Fruit fly (Drosophila melanogaster): ENCODE data around the gene Cds.
A peak's percentile ranks its signal among the peaks of the same experiment; 100 is the strongest.

The Cds gene

DNA sequence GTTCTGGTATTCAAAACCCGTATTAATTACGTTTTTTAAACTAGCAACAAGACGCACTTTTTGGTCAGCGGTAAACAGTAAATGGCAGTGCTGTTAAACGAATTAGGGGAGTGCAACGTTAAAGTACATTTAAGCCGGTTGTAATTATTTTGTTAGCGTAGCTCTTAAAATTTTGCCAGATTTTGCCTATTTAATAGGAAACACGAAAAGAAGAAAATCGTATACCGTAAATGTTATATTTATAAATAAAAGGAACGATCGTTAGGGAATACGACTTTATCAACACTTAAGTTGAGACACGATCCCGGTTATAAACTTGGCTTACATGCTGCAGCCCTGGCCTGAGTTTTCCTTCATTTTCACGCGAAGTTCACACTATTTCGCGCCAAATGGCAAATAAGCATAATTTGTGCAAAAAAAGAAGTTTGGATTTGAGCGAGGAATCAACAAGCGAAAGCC is 9.9 kb downstream of the Cds start, which contains the start of the genes Setx and mus301 (continued):
- TF ChIP-seq CG12769 (tag; optimal IDR thresholded peaks at IDR 0.05) (no peak), insv (GFP tag; optimal IDR thresholded peaks at IDR 0.05) (peak in 1 of 2 experiments; percentile 51), CG7745 (tag; optimal IDR thresholded peaks at IDR 0.05) (no peak), nerfin-1 (tag; optimal IDR thresholded peaks at IDR 0.05) (peak; percentile 62), fd3F (GFP tag; optimal IDR thresholded peaks at IDR 0.05) (peak; percentile 63), B-H1 (GFP tag; IDR thresholded peaks at IDR 0.05) (peak; percentile 58; the same call in 2 of the 3 replicates), Rx (GFP tag; IDR thresholded peaks at IDR 0.05) (peak; percentile 12; the same call in 1 of the 2 replicates), CG6813 (GFP tag; optimal IDR thresholded peaks at IDR 0.05) (no peak), ara (GFP tag; IDR thresholded peaks at IDR 0.05) (peak; percentile 59; the same call in 1 of the 2 replicates), CG10654 (GFP tag; optimal IDR thresholded peaks at IDR 0.05) (peak; percentile 80), CG3726 (GFP tag; IDR thresholded peaks at IDR 0.05) (no peak), CG2889 (GFP tag; IDR thresholded peaks at IDR 0.05) (peak; percentile 44; the same call in 1 of the 3 replicates), CG10209 (GFP tag; optimal IDR thresholded peaks at IDR 0.05) (peak; percentile 79), CG3163 (GFP tag; optimal IDR thresholded peaks at IDR 0.05) (peak; percentile 51), Nf-YA (GFP tag; IDR thresholded peaks at IDR 0.05) (no peak), H2.0 (GFP tag; IDR thresholded peaks at IDR 0.05) (peak; percentile 62), Hr78 (GFP tag; optimal IDR thresholded peaks at IDR 0.05) (no peak), disco-r (GFP tag; optimal IDR thresholded peaks at IDR 0.05) (peak; percentile 64), vfl (GFP tag; optimal IDR thresholded peaks at IDR 0.05) (peak; percentile 90), CG30020 (tag; optimal IDR thresholded peaks at IDR 0.05) (no peak), Hr3 (GFP tag; optimal IDR thresholded peaks at IDR 0.05) (peak; percentile 85), CG16779 (GFP tag; IDR thresholded peaks at IDR 0.05) (no peak), bsh (GFP tag; optimal IDR thresholded peaks at IDR 0.05) (peak in 1 of 2 experiments; percentile 71), CG18764 (GFP tag; optimal IDR thresholded peaks at IDR 0.05) (peak; percentile 79), ttk (GFP tag; IDR thresholded peaks at IDR 0.05) (peak; percentile 54; the same call in 1 of the 2 replicates), Nf-YC (tag; optimal IDR thresholded peaks at IDR 0.05) (no peak), lola (GFP tag; optimal IDR thresholded peaks at IDR 0.05) (peak in 1 of 3 experiments; percentile 74), CG15601 (tag; optimal IDR thresholded peaks at IDR 0.05) (peak; percentile 75), CG4360 (GFP tag; IDR thresholded peaks at IDR 0.05) (no peak), kay (GFP tag; optimal IDR thresholded peaks at IDR 0.05) (peak; percentile 65), Aef1 (GFP tag; IDR thresholded peaks at IDR 0.05) (peak; percentile 75), PHDP (tag; optimal IDR thresholded peaks at IDR 0.05) (no peak), Atf6 (GFP tag; IDR thresholded peaks at IDR 0.05) (peak; percentile 68), row (GFP tag; IDR thresholded peaks at IDR 0.05) (peak; percentile 68), CG9437 (GFP tag; optimal IDR thresholded peaks at IDR 0.05) (peak; percentile 87), sens-2 (GFP tag; IDR thresholded peaks at IDR 0.05) (no peak; the same call in 1 of the 2 replicates), Vsx1 (GFP tag; optimal IDR thresholded peaks at IDR 0.05) (no peak), CG5180 (GFP tag; optimal IDR thresholded peaks at IDR 0.05) (no peak), knrl (GFP tag; IDR thresholded peaks at IDR 0.05; ENCODE audit: partially characterized antibody) (peak; percentile 50; the same call in 2 of the 3 replicates), CG7372 (GFP tag; IDR thresholded peaks at IDR 0.05) (peak; percentile 80), schlank (tag; optimal IDR thresholded peaks at IDR 0.05) (peak; percentile 23), emc (GFP tag; optimal IDR thresholded peaks at IDR 0.05) (peak; percentile 71), Deaf1 (tag; optimal IDR thresholded peaks at IDR 0.05) (no peak), ERR (GFP tag; optimal IDR thresholded peaks at IDR 0.05) (peak; percentile 60), zen2 (GFP tag; IDR thresholded peaks at IDR 0.05; ENCODE audit: partially characterized antibody) (no peak), hb (GFP tag; IDR thresholded peaks at IDR 0.05; ENCODE audit: partially characterized antibody) (no peak), klu (GFP tag; IDR thresholded peaks at IDR 0.05) (peak; percentile 72), B-H2 (GFP tag; optimal IDR thresholded peaks at IDR 0.05) (peak; percentile 75), CG34422 (GFP tag; IDR thresholded peaks at IDR 0.05) (peak; percentile 63; the same call in 2 of the 3 replicates), cad (GFP tag; optimal IDR thresholded peaks at IDR 0.05) (no peak)
